Worm (Caenorhabditis elegans): Measurements from ENCODE around the gene mpz-1.

ce11 chrII:10767977-10768376, 9.9 kb downstream of the mpz-1 start:
- no peak for TF ChIP-seq T22C8.4 (GFP tag; IDR thresholded peaks at IDR 0.05)
- TF ChIP-seq klf-2 (GFP tag; conservative IDR thresholded peaks at IDR 0.05): no peak
- no peak for TF ChIP-seq med-1 (GFP tag; optimal IDR thresholded peaks at IDR 0.05; ENCODE audit: insufficient read depth)
- TF ChIP-seq flt-1 (GFP tag; IDR thresholded peaks at IDR 0.05): no peak
- no peak for TF ChIP-seq ztf-29 (GFP tag; IDR thresholded peaks at IDR 0.05)
- TF ChIP-seq ref-1 (GFP tag; conservative IDR thresholded peaks at IDR 0.05): no peak
- no peak for TF ChIP-seq cog-1 (tag; optimal IDR thresholded peaks at IDR 0.05)

Measured in whole organism, midembryonic.